Worm (Caenorhabditis elegans) whole organism, young adult: ENCODE measurements around the gene Y50D4C.3.

Source experiments
- C17E4.6 ChIP-seq: fragments of 200-800 bp; sonication (Bioruptor generic); IDR thresholded peaks from 2 replicates; pipeline ENCODE4 v1.3.6; 2022; ENCODE audit warnings: missing genetic modification reagents, missing genetic modification characterization, missing compliant biosample characterization
- K12H6.12 ChIP-seq: fragments of 200-800 bp; sonication (Bioruptor generic); optimal IDR thresholded peaks from 2 replicates; lab custom pipeline; 2018; ENCODE audit warnings: mild to moderate bottlenecking, missing genetic modification characterization, missing compliant biosample characterization
- Y79H2A.3 ChIP-seq: fragments of 200-800 bp; sonication (Bioruptor generic); conservative IDR thresholded peaks from 2 replicates; pipeline ENCODE4 v1.3.6; 2022; ENCODE audit warnings: missing genetic modification reagents, missing genetic modification characterization, missing compliant biosample characterization
- Y95B8A.8 ChIP-seq: fragments of 200-800 bp; sonication (Bioruptor generic); IDR thresholded peaks from 2 replicates; pipeline ENCODE4 v1.3.6; 2022; ENCODE audit warnings: missing genetic modification reagents, missing genetic modification characterization, missing compliant biosample characterization
- dpl-1 ChIP-seq: fragments of 150-350 bp; optimal IDR thresholded peaks from 2 replicates; lab custom pipeline; 2014; ENCODE audit warnings: missing biosample characterization, missing genetic modification reagents, missing genetic modification characterization
- fkh-3 ChIP-seq: sonication (generic microtip); optimal IDR thresholded peaks from 2 replicates; lab custom pipeline; 2016; ENCODE audit warnings: mild to moderate bottlenecking, missing genetic modification characterization, missing compliant biosample characterization
- hlh-12 ChIP-seq: sonication (generic microtip); optimal IDR thresholded peaks from 2 replicates; lab custom pipeline; 2016; ENCODE audit warnings: missing genetic modification characterization, missing compliant biosample characterization
- madf-8 ChIP-seq: fragments of 200-800 bp; sonication (Bioruptor generic); conservative IDR thresholded peaks from 2 replicates; pipeline ENCODE4 v1.3.6; 2022; ENCODE audit warnings: missing genetic modification reagents, missing genetic modification characterization, missing compliant biosample characterization
- nhr-27 ChIP-seq: fragments of 200-800 bp; sonication (Bioruptor generic); optimal IDR thresholded peaks from 2 replicates; lab custom pipeline; 2018; ENCODE audit warnings: mild to moderate bottlenecking, missing genetic modification characterization, moderate library complexity, missing compliant biosample characterization
- pha-4 ChIP-seq: fragments of 150-350 bp; sonication (generic microtip); optimal IDR thresholded peaks from 2 replicates; lab custom pipeline; 2014; ENCODE audit warnings: missing biosample characterization, missing genetic modification reagents, missing genetic modification characterization
- snpc-4 ChIP-seq, 5 experiments: fragments of 150-350 bp in 1 of 5; sonication (generic microtip) in 4 of 5; optimal IDR thresholded peaks; 2 replicates each; lab custom pipeline; 2014 to 2018; ENCODE audit warnings: missing genetic modification characterization in 5 of 5, missing biosample characterization in 3 of 5, antibody characterized with exemption in 2 of 5, mild to moderate bottlenecking in 2 of 5, missing compliant biosample characterization in 2 of 5, missing genotype in 2 of 5, moderate library complexity in 2 of 5, missing genetic modification reagents in 1 of 5
- tbx-9 ChIP-seq: sonication (generic microtip); optimal IDR thresholded peaks from 2 replicates; lab custom pipeline; 2016; ENCODE audit warnings: borderline replicate concordance, missing genetic modification characterization, inconsistent platforms, missing compliant biosample characterization

DNA sequence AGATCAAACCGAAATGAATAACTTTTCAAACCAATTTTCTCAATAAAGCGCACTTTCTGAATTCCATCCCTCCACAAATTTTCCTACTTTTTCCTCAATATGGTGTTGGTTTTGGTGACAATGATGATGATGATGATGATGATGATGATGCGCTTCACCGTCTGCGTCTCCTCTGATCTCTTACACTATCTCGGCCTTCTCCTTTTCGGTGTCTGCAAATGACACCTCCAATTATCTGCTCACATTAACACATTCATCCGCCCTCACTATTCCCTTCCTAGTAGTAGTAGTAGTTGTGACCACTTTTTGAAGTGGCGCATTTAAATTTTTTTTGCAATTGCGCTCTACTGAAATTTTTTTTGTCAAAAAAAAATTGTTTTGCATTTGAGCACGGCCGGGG, 33.6 kb upstream of the Y50D4C.3 start:
- no peak for TF ChIP-seq pha-4
- no peak for TF ChIP-seq tbx-9 (tag; lab: Kevin White, UChicago)
- TF ChIP-seq hlh-12, result no peak
- TF ChIP-seq Y95B8A.8 (GFP tag; lab: Robert Waterston, UW), result no peak
- TF ChIP-seq nhr-27 (tag; lab: Kevin White, UChicago), result no peak
- no peak for TF ChIP-seq dpl-1
- TF ChIP-seq K12H6.12 (tag; lab: Kevin White, UChicago), result no peak
- TF ChIP-seq Y79H2A.3, result no peak
- no peak for TF ChIP-seq madf-8
- no peak for TF ChIP-seq C17E4.6 (GFP tag; lab: Robert Waterston, UW)
- TF ChIP-seq snpc-4 (GFP tag; optimal IDR thresholded peaks at IDR 0.05; lab: Kevin White, UChicago), result no peak
- TF ChIP-seq snpc-4 (tag; optimal IDR thresholded peaks at IDR 0.05; lab: Kevin White, UChicago), result no peak
- no peak for TF ChIP-seq fkh-3
